In the genomic region with DNA sequence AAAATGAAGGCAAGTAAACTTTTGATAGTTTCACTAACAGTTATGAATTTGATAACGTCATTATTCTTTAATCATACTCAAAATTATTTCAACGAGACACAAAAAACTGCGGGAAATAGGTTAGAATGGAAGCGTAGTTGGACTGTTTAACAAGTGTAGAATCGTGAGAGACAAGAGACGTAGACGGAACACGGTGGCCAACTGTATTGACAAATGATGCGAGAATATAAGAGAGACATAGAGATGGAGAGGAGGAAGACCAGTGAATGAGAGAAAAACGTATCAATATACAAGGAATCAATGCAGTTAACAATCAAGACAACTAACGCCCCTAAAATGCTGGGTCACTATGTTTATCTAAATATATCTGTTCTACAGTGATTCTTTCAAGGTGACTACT, we compare ENCODE assay signal across 1 worm cellular context.
TF ChIP-seq lines count a peak whose summit lies in the region.

No protein-coding gene starts in this region.

TF ChIP-seq in whole organism, L1 larva, 84 proteins besides CTCF, POLR2A, EP300 and RAD21 (continued from another document):
- TF ChIP-seq hlh-4 (tag; optimal IDR thresholded peaks at IDR 0.05; lab: Kevin White, UChicago): no peak
- no peak for TF ChIP-seq ceh-90 (tag; optimal IDR thresholded peaks at IDR 0.05; lab: Kevin White, UChicago)
- TF ChIP-seq egl-13 (tag; optimal IDR thresholded peaks at IDR 0.05; lab: Kevin White, UChicago): no peak
- no peak for TF ChIP-seq pqm-1 (tag; optimal IDR thresholded peaks at IDR 0.05; lab: Kevin White, UChicago)
- peak; percentile 48 for TF ChIP-seq nhr-71 (tag; optimal IDR thresholded peaks at IDR 0.05; lab: Kevin White, UChicago)
